Worm (Caenorhabditis elegans) whole organism, L1 larva: Measurements from ENCODE around the gene B0563.8.

ENCODE experiments used
- C16A3.4 ChIP-seq: fragments of 150-350 bp; optimal IDR thresholded peaks from 2 replicates; lab custom pipeline; 2014; ENCODE audit warnings: missing biosample characterization, missing genetic modification characterization
- F16B12.6 ChIP-seq: fragments of 150-350 bp; optimal IDR thresholded peaks from 2 replicates; lab custom pipeline; 2014; ENCODE audit warnings: missing biosample characterization, missing genetic modification characterization
- blmp-1 ChIP-seq: fragments of 150-350 bp; optimal IDR thresholded peaks from 2 replicates; lab custom pipeline; 2014; ENCODE audit warnings: missing biosample characterization, missing genetic modification characterization
- ceh-63 ChIP-seq: fragments of 200-800 bp; sonication (Bioruptor generic); optimal IDR thresholded peaks from 2 replicates; lab custom pipeline; 2018; ENCODE audit warnings: mild to moderate bottlenecking, missing genetic modification characterization, missing compliant biosample characterization
- ceh-8 ChIP-seq: fragments of 200-800 bp; sonication (Bioruptor generic); optimal IDR thresholded peaks from 2 replicates; lab custom pipeline; 2018; ENCODE audit warnings: mild to moderate bottlenecking, missing genetic modification characterization, moderate library complexity, missing compliant biosample characterization
- ceh-88 ChIP-seq: fragments of 200-800 bp; sonication (Bioruptor generic); IDR thresholded peaks from 2 replicates; pipeline ENCODE4 v1.3.6; 2022; ENCODE audit warnings: missing genetic modification characterization, missing compliant biosample characterization
- ceh-90 ChIP-seq: sonication (generic microtip); optimal IDR thresholded peaks from 2 replicates; lab custom pipeline; 2016; ENCODE audit warnings: missing genetic modification characterization, missing compliant biosample characterization
- dpl-1 ChIP-seq, 3 experiments: fragments of 150-350 bp in 2 of 3; sonication (generic microtip) in 1 of 3; optimal IDR thresholded peaks; 2 replicates each; lab custom pipeline; 2014 to 2017; ENCODE audit warnings: missing biosample characterization in 3 of 3, missing genetic modification characterization in 3 of 3, missing genetic modification reagents in 3 of 3
- dsc-1 ChIP-seq: sonication (generic microtip); optimal IDR thresholded peaks from 2 replicates; lab custom pipeline; 2016; ENCODE audit warnings: mild to moderate bottlenecking, missing genetic modification characterization, missing compliant biosample characterization
- efl-1 ChIP-seq, 4 experiments: fragments of 150-350 bp; optimal IDR thresholded peaks in 3 of 4; peaks in 1 of 4; 1 replicate in 1 of 4; 2 replicates in 3 of 4; lab custom pipeline; 2014; ENCODE audit warnings: missing biosample characterization in 2 of 4, missing genetic modification characterization in 2 of 4, missing genetic modification reagents in 2 of 4
- efl-3 ChIP-seq: fragments of 200-800 bp; sonication (Bioruptor generic); optimal IDR thresholded peaks from 2 replicates; lab custom pipeline; 2018; ENCODE audit warnings: mild to moderate bottlenecking, missing genetic modification characterization, missing compliant biosample characterization
- egl-27 ChIP-seq, 2 experiments: fragments of 150-350 bp in 1 of 2; sonication (generic microtip); optimal IDR thresholded peaks; 3 replicates each; lab custom pipeline; 2017 to 2018; ENCODE audit warnings: missing biosample characterization in 2 of 2, missing genetic modification characterization in 2 of 2, missing genetic modification reagents in 2 of 2
- elt-2 ChIP-seq: sonication (generic microtip); optimal IDR thresholded peaks from 2 replicates; lab custom pipeline; 2016; ENCODE audit warnings: missing genetic modification characterization, mild to moderate bottlenecking, inconsistent platforms, missing compliant biosample characterization, missing genetic modification reagents
- elt-3 ChIP-seq, 6 experiments: fragments of 150-350 bp in 1 of 6; sonication (generic microtip); optimal IDR thresholded peaks; 2 replicates each; lab custom pipeline; 2017 to 2018; ENCODE audit warnings: missing biosample characterization in 6 of 6, missing genetic modification characterization in 6 of 6, inconsistent platforms in 1 of 6
- ets-5 ChIP-seq: fragments of 200-800 bp; sonication (Bioruptor generic); IDR thresholded peaks from 2 replicates; pipeline ENCODE4 v1.3.6; 2022; ENCODE audit warnings: missing genetic modification characterization, missing compliant biosample characterization
- grh-1 ChIP-seq: fragments of 200-800 bp; sonication (Bioruptor generic); IDR thresholded peaks from 2 replicates; pipeline ENCODE4 v1.3.6; 2022; ENCODE audit warnings: missing genetic modification reagents, missing genetic modification characterization, missing compliant biosample characterization
- hlh-17 ChIP-seq: fragments of 200-800 bp; sonication (Bioruptor generic); optimal IDR thresholded peaks from 2 replicates; lab custom pipeline; 2018; ENCODE audit warnings: missing genetic modification characterization, mild to moderate bottlenecking, missing compliant biosample characterization, moderate library complexity, borderline replicate concordance
- jun-1 ChIP-seq: fragments of 150-350 bp; optimal IDR thresholded peaks from 2 replicates; lab custom pipeline; 2014; ENCODE audit warnings: missing biosample characterization, missing genetic modification reagents, missing genetic modification characterization
- lin-14 ChIP-seq: fragments of 200-800 bp; sonication (Bioruptor generic); optimal IDR thresholded peaks from 2 replicates; lab custom pipeline; 2018; ENCODE audit warnings: mild to moderate bottlenecking, missing genetic modification characterization, moderate library complexity, missing compliant biosample characterization
- lin-15B ChIP-seq: fragments of 150-350 bp; sonication (generic microtip); optimal IDR thresholded peaks from 3 replicates; lab custom pipeline; 2014; ENCODE audit warnings: missing biosample characterization, missing genetic modification characterization
- lin-35 ChIP-seq, 2 experiments: fragments of 150-350 bp; optimal IDR thresholded peaks; 2 replicates each; lab custom pipeline; 2014; ENCODE audit warnings: missing biosample characterization in 2 of 2, missing genetic modification characterization in 2 of 2, missing genetic modification reagents in 2 of 2
- lsy-2 ChIP-seq, 2 experiments: fragments of 150-350 bp; optimal IDR thresholded peaks; 2 replicates each; lab custom pipeline; 2014; ENCODE audit warnings: missing biosample characterization in 2 of 2, missing genetic modification characterization in 2 of 2
- mdl-1 ChIP-seq, 2 experiments: fragments of 150-350 bp; optimal IDR thresholded peaks; 2 replicates each; lab custom pipeline; 2014 to 2017; ENCODE audit warnings: missing biosample characterization in 2 of 2, missing genetic modification characterization in 2 of 2, inconsistent platforms in 1 of 2
- mep-1 ChIP-seq: fragments of 150-350 bp; optimal IDR thresholded peaks from 2 replicates; lab custom pipeline; 2014; ENCODE audit warnings: missing biosample characterization, missing genetic modification characterization
- nhr-19 ChIP-seq: fragments of 200-800 bp; sonication (Bioruptor generic); conservative IDR thresholded peaks from 2 replicates; pipeline ENCODE4 v1.3.6; 2022; ENCODE audit warnings: missing genetic modification characterization, missing compliant biosample characterization
- nhr-20 ChIP-seq: sonication (generic microtip); optimal IDR thresholded peaks from 2 replicates; lab custom pipeline; 2016; ENCODE audit warnings: mild to moderate bottlenecking, missing genetic modification characterization, missing compliant biosample characterization
- nhr-237 ChIP-seq: fragments of 150-350 bp; optimal IDR thresholded peaks from 2 replicates; lab custom pipeline; 2014; ENCODE audit warnings: missing biosample characterization, missing genetic modification characterization
- nhr-47 ChIP-seq: sonication (generic microtip); optimal IDR thresholded peaks from 2 replicates; lab custom pipeline; 2016; ENCODE audit warnings: mild to moderate bottlenecking, missing genetic modification characterization, moderate library complexity, missing compliant biosample characterization
- nhr-71 ChIP-seq: sonication (generic microtip); optimal IDR thresholded peaks from 2 replicates; lab custom pipeline; 2016; ENCODE audit warnings: mild to moderate bottlenecking, missing genetic modification characterization, moderate library complexity, missing compliant biosample characterization
- nhr-77 ChIP-seq: fragments of 150-350 bp; optimal IDR thresholded peaks from 2 replicates; lab custom pipeline; 2014; ENCODE audit warnings: missing biosample characterization, missing genetic modification characterization
- nhr-85 ChIP-seq: sonication (generic microtip); peaks from one replicate; lab custom pipeline; 2016; ENCODE audit warnings: missing genetic modification characterization, inconsistent platforms, missing compliant biosample characterization
- nhr-90 ChIP-seq: sonication (generic microtip); optimal IDR thresholded peaks from 2 replicates; lab custom pipeline; 2016; ENCODE audit warnings: mild to moderate bottlenecking, missing genetic modification characterization, missing compliant biosample characterization; ENCODE audit not compliant: poor library complexity
- pag-3 ChIP-seq: sonication (generic microtip); optimal IDR thresholded peaks from 2 replicates; lab custom pipeline; 2017; ENCODE audit warnings: missing genetic modification characterization, mild to moderate bottlenecking, missing compliant biosample characterization, antibody characterized with exemption, borderline replicate concordance; ENCODE audit not compliant: insufficient read depth
- rnt-1 ChIP-seq: sonication (generic microtip); optimal IDR thresholded peaks from 2 replicates; lab custom pipeline; 2016; ENCODE audit warnings: mild to moderate bottlenecking, missing genetic modification characterization, moderate library complexity, missing compliant biosample characterization
- skn-1 ChIP-seq: fragments of 150-350 bp; optimal IDR thresholded peaks from 2 replicates; lab custom pipeline; 2014; ENCODE audit warnings: missing biosample characterization, missing genetic modification characterization
- snpc-4 ChIP-seq: fragments of 150-350 bp; optimal IDR thresholded peaks from 2 replicates; lab custom pipeline; 2014; ENCODE audit warnings: missing biosample characterization, missing genetic modification characterization
- snu-23 ChIP-seq: sonication (generic microtip); optimal IDR thresholded peaks from 2 replicates; lab custom pipeline; 2016; ENCODE audit warnings: missing genetic modification characterization, missing compliant biosample characterization
- sox-4 ChIP-seq: sonication (generic microtip); optimal IDR thresholded peaks from 2 replicates; lab custom pipeline; 2016; ENCODE audit warnings: missing genetic modification characterization, missing compliant biosample characterization
- sup-37 ChIP-seq: fragments of 200-800 bp; sonication (Bioruptor generic); optimal IDR thresholded peaks from 2 replicates; lab custom pipeline; 2018; ENCODE audit warnings: mild to moderate bottlenecking, missing genetic modification characterization, missing compliant biosample characterization
- tbx-2 ChIP-seq: sonication (generic microtip); optimal IDR thresholded peaks from 2 replicates; lab custom pipeline; 2016; ENCODE audit warnings: missing genetic modification characterization, missing compliant biosample characterization
- unc-130 ChIP-seq: fragments of 150-350 bp; optimal IDR thresholded peaks from 2 replicates; lab custom pipeline; 2017; ENCODE audit warnings: missing biosample characterization, missing genetic modification characterization, inconsistent platforms
- unc-30 ChIP-seq: sonication (generic microtip); optimal IDR thresholded peaks from 2 replicates; lab custom pipeline; 2017; ENCODE audit warnings: missing biosample characterization, missing genetic modification characterization
- unc-86 ChIP-seq: sonication (generic microtip); optimal IDR thresholded peaks from 2 replicates; lab custom pipeline; 2016; ENCODE audit warnings: missing genetic modification characterization, missing compliant biosample characterization
- unc-98 ChIP-seq: fragments of 200-800 bp; sonication (Bioruptor generic); IDR thresholded peaks from 2 replicates; pipeline ENCODE4 v1.3.6; 2022; ENCODE audit warnings: missing genetic modification characterization, missing compliant biosample characterization
- vab-15 ChIP-seq: sonication (generic microtip); optimal IDR thresholded peaks from 2 replicates; lab custom pipeline; 2017; ENCODE audit warnings: missing genotype, mild to moderate bottlenecking, missing genetic modification characterization, missing compliant biosample characterization
- xbp-1 ChIP-seq: sonication (generic microtip); optimal IDR thresholded peaks from 2 replicates; lab custom pipeline; 2016; ENCODE audit warnings: missing genetic modification characterization, missing compliant biosample characterization
- ztf-11 ChIP-seq, 2 experiments: sonication (generic microtip); optimal IDR thresholded peaks; 2 replicates each; lab custom pipeline; 2016 to 2017; ENCODE audit warnings: missing genetic modification characterization in 2 of 2, missing biosample characterization in 1 of 2, missing compliant biosample characterization in 1 of 2

The B0563.8 gene

ce11 chrX:9174409-9174808, at the start of gene B0563.8:
B0563.8 (minus strand) TSS chrX:9174509.
- TF ChIP-seq pag-3 (tag; lab: Kevin White, UChicago): no peak
- TF ChIP-seq ceh-63 (GFP tag; lab: Kevin White, UChicago): no peak
- no peak for TF ChIP-seq snpc-4 (tag; lab: Kevin White, UChicago)
- TF ChIP-seq egl-27 (tag; optimal IDR thresholded peaks at IDR 0.05; lab: Kevin White, UChicago): no peak
- no peak for TF ChIP-seq ceh-88 (GFP tag; lab: Robert Waterston, UW)
- no peak for TF ChIP-seq ceh-8 (GFP tag; lab: Kevin White, UChicago)
- no peak for TF ChIP-seq elt-2
- TF ChIP-seq hlh-17 (GFP tag; lab: Kevin White, UChicago): no peak
- TF ChIP-seq rnt-1: no peak
- TF ChIP-seq nhr-47 (tag; lab: Kevin White, UChicago): no peak
- no peak for TF ChIP-seq unc-86
- no peak for TF ChIP-seq vab-15 (tag; lab: Kevin White, UChicago)
- TF ChIP-seq ceh-90 (tag; lab: Kevin White, UChicago): no peak
- TF ChIP-seq, all 84 proteins: peak for 0

ce11 chrX:9213873-9214341, 39.6 kb upstream of the B0563.8 start, which contains the start of gene C35B8.3:
C35B8.3 (plus strand) TSS chrX:9213923.
- TF ChIP-seq lin-15B (tag; lab: Kevin White, UChicago) (no peak), C16A3.4 (tag; lab: Kevin White, UChicago) (peak; percentile 40), efl-3 (GFP tag; lab: Kevin White, UChicago) (no peak), unc-98 (GFP tag; lab: Robert Waterston, UW) (no peak), nhr-71 (peak; percentile 72), xbp-1 (tag; lab: Kevin White, UChicago) (no peak), nhr-237 (tag; lab: Kevin White, UChicago) (no peak), lsy-2 (tag; optimal IDR thresholded peaks at IDR 0.05; lab: Kevin White, UChicago) (peak in 1 of 2 experiments; percentile 47), nhr-19 (GFP tag; lab: Robert Waterston, UW) (peak; percentile 34), skn-1 (peak; percentile 23), dsc-1 (no peak), blmp-1 (tag; lab: Kevin White, UChicago) (peak; percentile 77), efl-1 (optimal IDR thresholded peaks at IDR 0.05; lab: Kevin White, UChicago) (no peak), efl-1 (GFP tag; optimal IDR thresholded peaks at IDR 0.05 in 1 of 2; lab: Kevin White, UChicago) (peak in 1 of 2 experiments; percentile 91), nhr-90 (tag; lab: Kevin White, UChicago) (peak; percentile 73), nhr-77 (tag; lab: Kevin White, UChicago) (no peak), jun-1 (tag; lab: Kevin White, UChicago) (peak; percentile 20), snpc-4 (tag; lab: Kevin White, UChicago) (no peak), ets-5 (GFP tag; lab: Robert Waterston, UW) (no peak), mep-1 (tag; lab: Kevin White, UChicago) (peak; percentile 29), unc-30 (tag; lab: Kevin White, UChicago) (no peak), elt-2 (peak; percentile 81), mdl-1 (tag; optimal IDR thresholded peaks at IDR 0.05; lab: Kevin White, UChicago) (peak in 1 of 2 experiments; percentile 88), sox-4 (tag; lab: Kevin White, UChicago) (no peak), snu-23 (GFP tag; lab: Kevin White, UChicago) (peak; percentile 76), dpl-1 (GFP tag; optimal IDR thresholded peaks at IDR 0.05; lab: Kevin White, UChicago) (peak in 1 of 3 experiments; percentile 6), elt-3 (tag; optimal IDR thresholded peaks at IDR 0.05; lab: Kevin White, UChicago) (peak in 4 of 6 experiments; percentile 15 to 87 (median 42)), lin-35 (GFP tag; optimal IDR thresholded peaks at IDR 0.05; lab: Kevin White, UChicago) (peak in 1 of 2 experiments; percentile 79), nhr-85 (tag; lab: Kevin White, UChicago) (peak; percentile 91), F16B12.6 (tag; lab: Kevin White, UChicago) (no peak), ztf-11 (tag; optimal IDR thresholded peaks at IDR 0.05; lab: Kevin White, UChicago) (no peak), unc-130 (tag; lab: Kevin White, UChicago) (peak; percentile 60), tbx-2 (tag; lab: Kevin White, UChicago) (peak; percentile 48), lin-14 (peak; percentile 70), nhr-20 (tag; lab: Kevin White, UChicago) (peak; percentile 90), sup-37 (GFP tag; lab: Kevin White, UChicago) (no peak), grh-1 (0 out of 2 replicates have a peak, but pooled peaks have one; percentile 36)
